Worm (Caenorhabditis elegans): ENCODE measurements around the gene F16G10.3.

DNA sequence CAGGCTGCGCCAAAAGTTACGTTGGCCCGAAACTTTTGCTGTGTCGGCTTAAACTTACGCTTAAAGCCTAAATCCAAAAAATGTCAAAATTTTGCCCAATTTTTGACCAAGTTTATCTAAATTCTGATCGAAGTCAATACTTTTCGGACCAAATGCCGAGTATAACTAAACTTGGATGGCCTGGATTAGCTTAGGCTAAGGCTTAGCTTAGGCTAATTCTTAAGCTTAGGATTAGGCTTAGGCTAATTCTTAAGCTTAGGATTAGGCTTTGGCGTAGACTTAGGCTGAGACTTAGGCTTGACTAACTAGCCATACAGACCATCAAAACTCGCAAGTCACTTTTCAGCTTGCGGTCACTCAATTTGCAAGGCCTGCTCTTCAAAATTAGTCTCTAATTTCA is 36.0 kb upstream of the F16G10.3 start:
- TF ChIP-seq ces-1 (GFP tag; optimal IDR thresholded peaks at IDR 0.05) (no peak), lin-35 (GFP tag; optimal IDR thresholded peaks at IDR 0.05) (no peak)

Data from whole organism, L1 larva.